Worm (Caenorhabditis elegans): ENCODE measurements around the gene srg-22.
"Not testable (repeated sequence)": the region's sequence is repeated elsewhere in the genome, so short reads cannot be mapped to it uniquely, and the experiment has no call there.

srg-22 gene

DNA sequence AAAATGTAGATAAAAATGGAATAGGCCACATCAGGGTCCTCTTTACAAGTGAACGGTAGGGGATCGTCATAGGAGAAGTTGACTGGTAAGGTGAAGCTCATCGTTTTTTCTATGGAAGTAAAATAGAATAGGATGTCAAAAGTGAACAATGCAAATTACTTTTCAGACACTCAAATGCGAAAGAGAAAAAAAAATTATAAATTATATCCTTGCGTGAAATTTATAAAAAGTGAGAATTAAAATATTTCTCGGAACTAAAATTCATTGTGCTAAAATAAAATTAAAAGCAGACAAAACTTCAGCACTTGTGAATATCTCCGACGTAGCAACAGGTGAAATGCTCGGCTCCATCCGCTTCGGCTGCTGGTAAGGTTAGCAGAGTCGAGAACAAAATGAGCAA lies at the start of gene srg-22:
Gene srg-22, minus strand, starts transcription at position 101 of the 400 bp plus-strand sequence.
- TF ChIP-seq hmg-20 (GFP tag; IDR thresholded peaks at IDR 0.05): no peak

DNA sequence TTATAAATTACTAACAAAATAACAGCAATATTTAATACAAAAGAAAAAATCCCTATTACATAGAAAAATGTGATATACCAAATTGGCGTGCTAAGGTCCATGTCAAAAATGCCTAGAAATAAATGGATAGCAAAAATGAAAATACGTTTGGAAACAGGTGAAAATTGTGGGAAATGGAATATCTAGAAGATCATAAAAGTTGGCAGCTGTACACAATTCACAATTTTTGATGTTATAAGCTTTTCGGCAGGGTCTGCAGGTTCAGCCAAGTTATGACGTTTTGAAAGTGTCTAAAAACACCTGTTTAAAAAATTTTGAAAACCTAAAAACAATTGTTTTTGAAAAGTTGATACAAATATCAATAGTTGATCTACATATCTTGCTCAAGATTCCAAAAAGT lies 49.6 kb upstream of the srg-22 start, which contains the start of gene sri-42:
Gene sri-42, minus strand, starts transcription at position 101 of the 400 bp plus-strand sequence.
- not testable (repeated sequence) for TF ChIP-seq lir-1 (GFP tag; conservative IDR thresholded peaks at IDR 0.05); Y67H2A.10 (GFP tag; conservative IDR thresholded peaks at IDR 0.05); let-607 (tag; optimal IDR thresholded peaks at IDR 0.05)

- TF ChIP-seq tbx-9 (tag; optimal IDR thresholded peaks at IDR 0.05; ENCODE audit: borderline replicate concordance): no peak
- TF ChIP-seq ceh-79 (tag; optimal IDR thresholded peaks at IDR 0.05): no peak
- TF ChIP-seq die-1 (tag; optimal IDR thresholded peaks at IDR 0.05): no peak
- TF ChIP-seq B0336.3 (GFP tag; IDR thresholded peaks at IDR 0.05): no peak
- no peak for TF ChIP-seq snpc-1.1 (tag; optimal IDR thresholded peaks at IDR 0.05; ENCODE audit: insufficient read depth)
- TF ChIP-seq nfyb-1 (GFP tag; IDR thresholded peaks at IDR 0.05): no peak
- TF ChIP-seq lin-54 (GFP tag; optimal IDR thresholded peaks at IDR 0.05): no peak
- no peak for TF ChIP-seq madf-10 (tag; optimal IDR thresholded peaks at IDR 0.05)
- TF ChIP-seq nhr-90 (tag; optimal IDR thresholded peaks at IDR 0.05): no peak
- TF ChIP-seq lin-26 (GFP tag; IDR thresholded peaks at IDR 0.05): no peak
- no peak for TF ChIP-seq ZK185.1 (tag; optimal IDR thresholded peaks at IDR 0.05; ENCODE audit: poor library complexity, severe bottlenecking)
- TF ChIP-seq chd-7 (tag; optimal IDR thresholded peaks at IDR 0.05): no peak
- no peak for TF ChIP-seq lsl-1 (GFP tag; optimal IDR thresholded peaks at IDR 0.05)
- no peak for TF ChIP-seq nhr-120 (GFP tag; IDR thresholded peaks at IDR 0.05)
- TF ChIP-seq F57A8.1 (GFP tag; optimal IDR thresholded peaks at IDR 0.05): no peak
- no peak for TF ChIP-seq tbp1 (GFP tag; optimal IDR thresholded peaks at IDR 0.05)
- TF ChIP-seq nfya-2 (GFP tag; IDR thresholded peaks at IDR 0.05): no peak
Observed at ce11 chrII:3137804-3138203, 44.6 kb upstream of the srg-22 start, which contains the start of gene sri-54. TSS of gene sri-54 (minus strand) at chrII:3137904.

- TF ChIP-seq somi-1 (GFP tag; optimal IDR thresholded peaks at IDR 0.05) (no peak), nhr-80 (tag; optimal IDR thresholded peaks at IDR 0.05) (no peak), nhr-120 (GFP tag; IDR thresholded peaks at IDR 0.05) (no peak), tbp1 (GFP tag; optimal IDR thresholded peaks at IDR 0.05) (no peak), madf-8 (GFP tag; conservative IDR thresholded peaks at IDR 0.05) (no peak), snpc-3.4 (tag; optimal IDR thresholded peaks at IDR 0.05) (no peak), ztf-18 (tag; optimal IDR thresholded peaks at IDR 0.05) (no peak), xnd-1 (tag; optimal IDR thresholded peaks at IDR 0.05) (no peak), aptf-3 (GFP tag; IDR thresholded peaks at IDR 0.05) (no peak), dox-1 (GFP tag; IDR thresholded peaks at IDR 0.05) (no peak), zim-3 (tag; optimal IDR thresholded peaks at IDR 0.05) (no peak), C17E4.6 (GFP tag; IDR thresholded peaks at IDR 0.05) (no peak), B0019.2 (GFP tag; conservative IDR thresholded peaks at IDR 0.05) (no peak), bed-2 (GFP tag; IDR thresholded peaks at IDR 0.05) (no peak), sptf-2 (GFP tag; optimal IDR thresholded peaks at IDR 0.05) (no peak), fkh-3 (tag; optimal IDR thresholded peaks at IDR 0.05) (no peak)
Observed at ce11 chrII:3135293-3135692, 42.0 kb upstream of the srg-22 start.
